Worm (Caenorhabditis elegans): ENCODE results near the gene dhhc-4.
A peak's percentile ranks its signal among the peaks of the same experiment; 100 is the strongest.

The dhhc-4 gene

ce11 chrIII:9874515-9874914 is 6.9 kb upstream of the dhhc-4 start:
- TF ChIP-seq unc-62 (GFP tag; optimal IDR thresholded peaks at IDR 0.05) (no peak), ceh-90 (tag; optimal IDR thresholded peaks at IDR 0.05) (no peak), ets-5 (GFP tag; IDR thresholded peaks at IDR 0.05) (no peak)

ce11 chrIII:9871032-9871431 is 3.4 kb upstream of the dhhc-4 start, which contains the start of gene ZK757.1:
Gene ZK757.1, minus strand, starts transcription at chrIII:9871132.
- TF ChIP-seq xbp-1 (tag; optimal IDR thresholded peaks at IDR 0.05) = no peak
- no peak for TF ChIP-seq unc-62 (GFP tag; optimal IDR thresholded peaks at IDR 0.05)
- no peak for TF ChIP-seq pag-3 (tag; optimal IDR thresholded peaks at IDR 0.05; ENCODE audit: borderline replicate concordance, insufficient read depth)
- TF ChIP-seq fos-1 (tag; optimal IDR thresholded peaks at IDR 0.05) = no peak

- TF ChIP-seq lin-14 (GFP tag; optimal IDR thresholded peaks at IDR 0.05) = peak; percentile 33
- peak; percentile 16 for TF ChIP-seq ces-1 (GFP tag; optimal IDR thresholded peaks at IDR 0.05)
- TF ChIP-seq irx-1 (tag; optimal IDR thresholded peaks at IDR 0.05) = no peak
- peak; percentile 80 for TF ChIP-seq fkh-10 (GFP tag; optimal IDR thresholded peaks at IDR 0.05)
- peak; percentile 19 for TF ChIP-seq blmp-1 (tag; optimal IDR thresholded peaks at IDR 0.05)
- TF ChIP-seq nhr-85 (tag) = peak; percentile 48
- TF ChIP-seq sup-37 (GFP tag; optimal IDR thresholded peaks at IDR 0.05) = no peak
- no peak for TF ChIP-seq nhr-84 (tag; optimal IDR thresholded peaks at IDR 0.05)
- no peak for TF ChIP-seq nhr-11 (tag; optimal IDR thresholded peaks at IDR 0.05)
- TF ChIP-seq elt-2 (tag; optimal IDR thresholded peaks at IDR 0.05) = no peak
Measured at ce11 chrIII:9867352-9867751, 240 bp downstream of the dhhc-4 start.

- TF ChIP-seq lsy-2 (tag; optimal IDR thresholded peaks at IDR 0.05) (peak in 1 of 2 experiments; percentile 85), xbp-1 (tag; optimal IDR thresholded peaks at IDR 0.05) (no peak), pag-3 (tag; optimal IDR thresholded peaks at IDR 0.05; ENCODE audit: borderline replicate concordance, insufficient read depth) (no peak)
Measured at ce11 chrIII:9862469-9862868, 5.1 kb downstream of the dhhc-4 start.

ce11 chrIII:9861470-9862342 is 5.9 kb downstream of the dhhc-4 start:
- TF ChIP-seq isw-1 (GFP tag; IDR thresholded peaks at IDR 0.05) = no peak
- TF ChIP-seq elt-3 (tag; optimal IDR thresholded peaks at IDR 0.05) = peak in 1 of 6 experiments; percentile 18
- TF ChIP-seq skn-1 (tag; optimal IDR thresholded peaks at IDR 0.05) = no peak
- TF ChIP-seq C16A3.4 (tag; optimal IDR thresholded peaks at IDR 0.05) = peak; percentile 63
- TF ChIP-seq swsn-7 (tag; optimal IDR thresholded peaks at IDR 0.05) = peak; percentile 61
- peak; percentile 43 for TF ChIP-seq nhr-19 (GFP tag; conservative IDR thresholded peaks at IDR 0.05)
- TF ChIP-seq nhr-77 (tag; optimal IDR thresholded peaks at IDR 0.05) = peak; percentile 30
- TF ChIP-seq tlp-1 (tag; optimal IDR thresholded peaks at IDR 0.05) = no peak
- peak; percentile 74 for TF ChIP-seq dsc-1 (tag; optimal IDR thresholded peaks at IDR 0.05)
- TF ChIP-seq lsy-2 (tag; optimal IDR thresholded peaks at IDR 0.05) = peak; percentile 48 to 76
- TF ChIP-seq tbx-2 (tag; optimal IDR thresholded peaks at IDR 0.05) = peak; percentile 43
- TF ChIP-seq snu-23 (GFP tag; optimal IDR thresholded peaks at IDR 0.05) = peak; percentile 59
- no peak for TF ChIP-seq nhr-84 (tag; optimal IDR thresholded peaks at IDR 0.05)
- peak; percentile 49 for TF ChIP-seq aly-2 (tag; optimal IDR thresholded peaks at IDR 0.05)
- peak; percentile 27 for TF ChIP-seq elt-2 (tag; optimal IDR thresholded peaks at IDR 0.05)
- TF ChIP-seq hpl-2 (GFP tag; optimal IDR thresholded peaks at IDR 0.05) = no peak
- TF ChIP-seq egl-27 (tag; optimal IDR thresholded peaks at IDR 0.05) = no peak
- peak; percentile 76 for TF ChIP-seq nhr-85 (tag)
- no peak for TF ChIP-seq ets-5 (GFP tag; IDR thresholded peaks at IDR 0.05)
- TF ChIP-seq pax-3 (tag; optimal IDR thresholded peaks at IDR 0.05) = peak; percentile 37
- peak; percentile 10 for TF ChIP-seq fkh-10 (GFP tag; optimal IDR thresholded peaks at IDR 0.05)
- TF ChIP-seq nhr-12 (tag; optimal IDR thresholded peaks at IDR 0.05) = no peak
- TF ChIP-seq nhr-71 (tag; optimal IDR thresholded peaks at IDR 0.05) = peak; percentile 74
- peak; percentile 46 for TF ChIP-seq egl-13 (tag; optimal IDR thresholded peaks at IDR 0.05)
- TF ChIP-seq aha-1 (tag; optimal IDR thresholded peaks at IDR 0.05) = no peak
- TF ChIP-seq unc-30 (tag; optimal IDR thresholded peaks at IDR 0.05) = no peak
- peak; percentile 52 for TF ChIP-seq xbp-1 (tag; optimal IDR thresholded peaks at IDR 0.05)
- peak; percentile 37 for TF ChIP-seq unc-86 (tag; optimal IDR thresholded peaks at IDR 0.05)
- TF ChIP-seq zag-1 (tag; optimal IDR thresholded peaks at IDR 0.05) = no peak
- no peak for TF ChIP-seq jun-1 (tag; optimal IDR thresholded peaks at IDR 0.05)
- TF ChIP-seq Y116A8C.19 (tag; optimal IDR thresholded peaks at IDR 0.05; ENCODE audit: borderline replicate concordance) = no peak
- no peak for TF ChIP-seq mab-9 (GFP tag; IDR thresholded peaks at IDR 0.05)
- peak; percentile 2 for TF ChIP-seq sox-4 (tag; optimal IDR thresholded peaks at IDR 0.05)

All from whole organism, L1 larva.